Worm (Caenorhabditis elegans): ENCODE measurements around the gene W06G6.11.

The W06G6.11 gene

ce11 chrV:16604301-16604700 is 44.8 kb downstream of the W06G6.11 start:
- TF ChIP-seq ceh-39 (tag; optimal IDR thresholded peaks at IDR 0.05) (no peak), ham-2 (GFP tag; optimal IDR thresholded peaks at IDR 0.05) (no peak), sem-2 (GFP tag; optimal IDR thresholded peaks at IDR 0.05) (no peak), zip-8 (tag; optimal IDR thresholded peaks at IDR 0.05) (no peak), unc-39 (tag; optimal IDR thresholded peaks at IDR 0.05) (no peak), nhr-76 (tag; optimal IDR thresholded peaks at IDR 0.05) (no peak), unc-120 (tag; optimal IDR thresholded peaks at IDR 0.05; ENCODE audit: poor library complexity, severe bottlenecking) (no peak), bed-3 (GFP tag; optimal IDR thresholded peaks at IDR 0.05) (no peak), elt-1 (tag; optimal IDR thresholded peaks at IDR 0.05; ENCODE audit: borderline replicate concordance, insufficient read depth) (no peak), ceh-83 (GFP tag; optimal IDR thresholded peaks at IDR 0.05) (no peak)

- TF ChIP-seq zip-8 (tag; optimal IDR thresholded peaks at IDR 0.05): no peak
Measured at ce11 chrV:16603102-16603501, 46.0 kb downstream of the W06G6.11 start, which contains the start of gene T03E6.8. Gene T03E6.8, minus strand, starts transcription at chrV:16603202.

ce11 chrV:16600623-16601022 is 48.5 kb downstream of the W06G6.11 start, which contains the start of gene T03E6.9:
Gene T03E6.9, minus strand, starts transcription at chrV:16600723.
- no peak for TF ChIP-seq mep-1 (tag; optimal IDR thresholded peaks at IDR 0.05)
- no peak for TF ChIP-seq unc-39 (tag; optimal IDR thresholded peaks at IDR 0.05)
- TF ChIP-seq nhr-28 (tag; optimal IDR thresholded peaks at IDR 0.05): no peak
- TF ChIP-seq ces-1 (GFP tag; optimal IDR thresholded peaks at IDR 0.05): no peak
- TF ChIP-seq ham-2 (GFP tag; optimal IDR thresholded peaks at IDR 0.05): no peak
- TF ChIP-seq drap-1 (GFP tag; optimal IDR thresholded peaks at IDR 0.05): no peak
- no peak for TF ChIP-seq lsy-2 (tag; optimal IDR thresholded peaks at IDR 0.05)
- no peak for TF ChIP-seq nhr-2 (tag; optimal IDR thresholded peaks at IDR 0.05)
- no peak for TF ChIP-seq bed-3 (GFP tag; optimal IDR thresholded peaks at IDR 0.05)
- no peak for TF ChIP-seq elt-1 (tag; optimal IDR thresholded peaks at IDR 0.05; ENCODE audit: borderline replicate concordance, insufficient read depth)
- no peak for TF ChIP-seq hlh-1 (tag; optimal IDR thresholded peaks at IDR 0.05)
- no peak for TF ChIP-seq mab-5 (tag; optimal IDR thresholded peaks at IDR 0.05)
- TF ChIP-seq unc-120 (tag; optimal IDR thresholded peaks at IDR 0.05; ENCODE audit: poor library complexity, severe bottlenecking): no peak
- no peak for TF ChIP-seq snpc-4 (tag; optimal IDR thresholded peaks at IDR 0.05)
- no peak for TF ChIP-seq lin-32 (GFP tag; optimal IDR thresholded peaks at IDR 0.05)

DNA sequence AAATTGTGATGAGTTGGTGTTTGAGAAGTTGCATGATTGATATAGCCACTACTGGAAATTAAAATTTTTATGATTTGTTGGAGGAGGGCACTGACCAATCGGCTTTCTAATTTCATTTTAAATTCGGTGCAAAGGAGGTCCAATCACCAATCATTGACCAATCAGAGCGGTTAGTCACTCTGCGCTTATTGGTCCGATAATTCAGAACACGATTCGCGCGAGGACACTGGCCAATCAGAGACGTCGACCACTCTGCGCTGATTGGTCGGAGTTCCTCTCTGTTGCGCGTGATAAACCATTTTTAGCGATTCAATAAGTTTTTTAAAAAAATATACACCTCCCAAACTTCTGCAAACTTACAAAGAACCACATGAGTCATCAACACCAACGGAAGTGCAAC is 49.3 kb downstream of the W06G6.11 start:
- no peak for TF ChIP-seq M03D4.4 (tag; optimal IDR thresholded peaks at IDR 0.05)
- TF ChIP-seq ztf-11 (tag; optimal IDR thresholded peaks at IDR 0.05): no peak
- no peak for TF ChIP-seq drap-1 (GFP tag; optimal IDR thresholded peaks at IDR 0.05)
- no peak for TF ChIP-seq unc-39 (tag; optimal IDR thresholded peaks at IDR 0.05)
- no peak for TF ChIP-seq ceh-43 (GFP tag; optimal IDR thresholded peaks at IDR 0.05)
- TF ChIP-seq nhr-28 (tag; optimal IDR thresholded peaks at IDR 0.05): no peak
- TF ChIP-seq zip-8 (tag; optimal IDR thresholded peaks at IDR 0.05): no peak
- TF ChIP-seq ceh-83 (GFP tag; optimal IDR thresholded peaks at IDR 0.05): no peak

Measured in whole organism, mixed stage, embryonic.